Worm (Caenorhabditis elegans): Measurements from ENCODE around the gene B0545.4.

DNA sequence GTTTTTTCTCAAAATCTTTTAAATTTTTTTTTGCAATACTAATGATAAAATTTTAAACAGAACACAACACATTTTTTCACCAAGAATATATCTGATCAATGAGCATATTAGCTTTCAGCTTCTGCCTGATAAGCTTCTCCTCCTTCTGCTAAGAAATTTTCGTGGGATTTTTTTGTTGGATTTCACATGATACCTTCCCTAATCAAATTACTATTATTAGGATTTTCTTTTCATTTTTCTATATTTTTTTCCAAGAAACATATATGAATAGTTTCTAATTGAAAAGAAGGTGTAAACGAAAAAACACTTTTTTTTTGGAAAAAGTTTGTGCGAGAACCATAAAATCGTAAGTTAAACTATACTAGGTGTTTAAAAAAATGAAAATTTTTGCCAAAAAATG is 36.0 kb downstream of the B0545.4 start:
- TF ChIP-seq mxl-3 (GFP tag; optimal IDR thresholded peaks at IDR 0.05), result no peak
- TF ChIP-seq lir-3 (tag; optimal IDR thresholded peaks at IDR 0.05), result no peak
